Worm (Caenorhabditis elegans): Measurements from ENCODE around the gene mes-2.
A peak's percentile ranks its signal among the peaks of the same experiment; 100 is the strongest.

The mes-2 gene

DNA sequence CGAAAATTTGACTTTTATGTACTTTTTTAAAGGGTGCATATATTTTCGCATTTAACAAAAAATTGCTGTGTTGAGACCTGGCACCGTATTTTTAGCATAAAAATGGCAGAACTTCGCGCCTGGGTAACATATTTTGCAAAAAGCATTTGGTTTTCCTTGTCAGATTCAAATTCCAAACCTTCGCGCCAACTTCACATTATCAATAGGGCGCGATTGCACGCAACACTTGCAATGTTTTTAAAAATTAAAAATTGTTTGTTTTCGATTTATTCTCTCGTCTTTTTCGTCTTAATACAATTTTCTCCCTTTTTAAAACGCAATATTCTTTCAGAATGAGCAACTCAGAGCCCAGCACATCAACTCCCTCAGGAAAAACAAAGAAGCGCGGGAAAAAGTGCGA, at the start of gene mes-2:
mes-2 (plus strand) TSS at position 330 of the 400 bp plus-strand sequence.
- 0 out of 2 replicates have a peak, but pooled peaks have one; percentile 28 for TF ChIP-seq K11D2.4 (GFP tag; IDR thresholded peaks at IDR 0.05)
- no peak for TF ChIP-seq hrde-1 (tag; optimal IDR thresholded peaks at IDR 0.05; ENCODE audit: borderline replicate concordance)
- 0 out of 2 replicates have a peak, but pooled peaks have one; percentile 15 for TF ChIP-seq Y53G8AR.9 (GFP tag; conservative IDR thresholded peaks at IDR 0.05)
- TF ChIP-seq F23B12.7 (tag; optimal IDR thresholded peaks at IDR 0.05; ENCODE audit: insufficient read depth) = peak; percentile 54
- 0 out of 2 replicates have a peak, but pooled peaks have one; percentile 54 for TF ChIP-seq pbrm-1 (GFP tag; IDR thresholded peaks at IDR 0.05)
- peak; percentile 65 for TF ChIP-seq D2030.7 (GFP tag; IDR thresholded peaks at IDR 0.05)
- TF ChIP-seq madf-6 (GFP tag; IDR thresholded peaks at IDR 0.05) = peak; percentile 77
- peak; percentile 31 for TF ChIP-seq xnd-1 (tag; optimal IDR thresholded peaks at IDR 0.05)
- peak; percentile 46; the same call in 1 of the 2 replicates for TF ChIP-seq ztf-28 (GFP tag; IDR thresholded peaks at IDR 0.05)
- no peak for TF ChIP-seq T07F8.4 (tag; optimal IDR thresholded peaks at IDR 0.05)
- TF ChIP-seq F22D6.2 (tag; optimal IDR thresholded peaks at IDR 0.05) = no peak
- TF ChIP-seq rcor-1 (GFP tag; IDR thresholded peaks at IDR 0.05) = 0 out of 2 replicates have a peak, but pooled peaks have one; percentile 25
- TF ChIP-seq ceh-91 (GFP tag; IDR thresholded peaks at IDR 0.05) = peak; percentile 47; the same call in 1 of the 2 replicates
- peak; percentile 22 for TF ChIP-seq tbp1 (GFP tag; optimal IDR thresholded peaks at IDR 0.05)
- TF ChIP-seq lsl-1 (GFP tag; optimal IDR thresholded peaks at IDR 0.05) = peak; percentile 64
- TF ChIP-seq egl-18 (GFP tag; IDR thresholded peaks at IDR 0.05) = no peak
- peak; percentile 36; the same call in 1 of the 2 replicates for TF ChIP-seq ekl-4 (GFP tag; IDR thresholded peaks at IDR 0.05)
- 0 out of 2 replicates have a peak, but pooled peaks have one; percentile 34 for TF ChIP-seq hmg-1.2 (GFP tag; IDR thresholded peaks at IDR 0.05)
- peak; percentile 95 for TF ChIP-seq efl-1 (GFP tag; optimal IDR thresholded peaks at IDR 0.05)
- TF ChIP-seq dpl-1 (GFP tag; optimal IDR thresholded peaks at IDR 0.05) = peak; percentile 86
- peak; percentile 98 for TF ChIP-seq mcd-1 (GFP tag; IDR thresholded peaks at IDR 0.05)
- no peak for TF ChIP-seq let-526 (GFP tag; IDR thresholded peaks at IDR 0.05)
- TF ChIP-seq lin-35 (GFP tag; optimal IDR thresholded peaks at IDR 0.05) = peak; percentile 71 to 94 (median 75)
- TF ChIP-seq nhr-179 (tag; optimal IDR thresholded peaks at IDR 0.05) = no peak
- peak; percentile 98 for TF ChIP-seq lin-54 (GFP tag; optimal IDR thresholded peaks at IDR 0.05)
- TF ChIP-seq attf-5 (GFP tag; optimal IDR thresholded peaks at IDR 0.05) = peak; percentile 52
- peak; percentile 1 for TF ChIP-seq ceh-27 (GFP tag; optimal IDR thresholded peaks at IDR 0.05)
- TF ChIP-seq lin-40 (tag; optimal IDR thresholded peaks at IDR 0.05) = peak; percentile 67
- TF ChIP-seq dox-1 (GFP tag; IDR thresholded peaks at IDR 0.05) = peak; percentile 65
- peak; percentile 69 for TF ChIP-seq F33H1.4 (GFP tag; IDR thresholded peaks at IDR 0.05)
- TF ChIP-seq F57C9.4 (tag; optimal IDR thresholded peaks at IDR 0.05) = no peak
- no peak for TF ChIP-seq F57A8.1 (GFP tag; optimal IDR thresholded peaks at IDR 0.05)
- TF ChIP-seq akir-1 (GFP tag; optimal IDR thresholded peaks at IDR 0.05) = no peak
- TF ChIP-seq lir-1 (GFP tag; conservative IDR thresholded peaks at IDR 0.05) = 0 out of 2 replicates have a peak, but pooled peaks have one; percentile 29
- peak; percentile 36 for TF ChIP-seq madf-8 (GFP tag; conservative IDR thresholded peaks at IDR 0.05)

DNA sequence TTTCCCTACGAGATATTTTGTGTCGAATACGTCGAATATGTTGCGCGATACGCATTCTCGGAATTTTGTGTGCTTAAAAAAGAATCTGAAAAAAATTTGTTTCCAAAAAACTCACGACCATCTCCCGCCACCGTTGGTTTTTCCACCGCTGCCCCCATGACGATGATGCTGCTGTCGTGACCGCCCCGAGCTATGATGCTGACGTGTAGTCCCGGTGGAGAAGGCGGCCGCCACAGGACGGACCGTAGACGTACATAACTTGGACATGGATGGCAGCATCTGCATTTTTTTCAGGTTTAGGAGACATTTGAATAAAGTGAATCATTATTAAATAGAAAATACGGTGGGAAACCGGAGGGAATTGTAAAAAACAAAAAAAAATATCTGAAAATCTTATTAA, 39.6 kb upstream of the mes-2 start, which contains the start of gene ddl-3:
ddl-3 (minus strand) TSS at position 289 of the 400 bp plus-strand sequence.
- TF ChIP-seq aptf-3 (GFP tag; IDR thresholded peaks at IDR 0.05) = 0 out of 2 replicates have a peak, but pooled peaks have one; percentile 42
- TF ChIP-seq pbrm-1 (GFP tag; IDR thresholded peaks at IDR 0.05) = 0 out of 2 replicates have a peak, but pooled peaks have one; percentile 34
- 0 out of 2 replicates have a peak, but pooled peaks have one; percentile 21 for TF ChIP-seq madf-6 (GFP tag; IDR thresholded peaks at IDR 0.05)
- TF ChIP-seq cebp-2 (GFP tag; IDR thresholded peaks at IDR 0.05) = 0 out of 2 replicates have a peak, but pooled peaks have one; percentile 70
